Fruit fly (Drosophila melanogaster) whole organism, pupa: ENCODE data around the gene HP1e.

Experiments
- CG17806 ChIP-seq: fragments of 200-800 bp; sonication (Bioruptor generic); optimal IDR thresholded peaks from 2 replicates; lab custom pipeline; 2018; ENCODE audit warnings: missing biosample characterization, mild to moderate bottlenecking, missing genetic modification characterization, moderate library complexity
- EcR ChIP-seq: fragments of 200-800 bp; sonication (Bioruptor generic); optimal IDR thresholded peaks from 3 replicates; lab custom pipeline; 2019; ENCODE audit warnings: missing biosample characterization, missing genetic modification characterization, mild to moderate bottlenecking, moderate library complexity, missing genetic modification reagents

DNA sequence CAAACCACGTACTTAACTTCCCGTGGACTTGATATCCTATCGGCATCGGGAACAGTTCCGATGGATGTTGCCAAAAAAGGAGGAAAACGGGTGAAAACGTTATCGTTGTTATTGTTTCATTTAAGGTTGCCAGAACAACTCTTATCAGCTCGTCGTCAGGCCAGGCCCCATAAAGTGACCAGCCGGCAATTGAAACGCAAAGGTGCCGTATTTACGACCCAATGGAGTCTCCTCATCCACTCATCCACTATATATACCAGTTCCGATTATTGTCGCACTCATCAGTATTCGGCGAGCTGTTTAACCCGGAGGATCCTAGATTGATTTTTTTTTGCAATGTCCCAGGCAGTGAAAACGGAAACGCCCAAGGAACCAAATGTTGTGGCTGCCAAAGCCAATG is 43.6 kb downstream of the HP1e start, which contains the start of gene Srr:
- no peak for TF ChIP-seq CG17806 (tag; lab: Kevin White, UChicago)
- TF ChIP-seq EcR (GFP tag; lab: Kevin White, UChicago), result no peak
